Fruit fly (Drosophila melanogaster) whole organism, adult: Measurements from ENCODE around the gene Appl.
A peak's percentile ranks its signal among the peaks of the same experiment; 100 is the strongest.

Experiments
- CG11617 ChIP-seq: fragments of 200-800 bp; sonication (Bioruptor generic); optimal IDR thresholded peaks from 2 replicates; lab custom pipeline; 2017; ENCODE audit warnings: mild to moderate bottlenecking, missing biosample characterization, missing genetic modification reagents, missing genetic modification characterization
- CG12768 ChIP-seq: fragments of 200-800 bp; sonication (Bioruptor generic); optimal IDR thresholded peaks from 2 replicates; lab custom pipeline; 2017; ENCODE audit warnings: missing biosample characterization, missing genetic modification characterization, mild to moderate bottlenecking, moderate library complexity, missing genetic modification reagents
- CG14711 ChIP-seq: fragments of 200-800 bp; sonication (Bioruptor generic); optimal IDR thresholded peaks from 2 replicates; lab custom pipeline; 2018; ENCODE audit warnings: missing biosample characterization, mild to moderate bottlenecking, missing genetic modification characterization, moderate library complexity
- CG1620 ChIP-seq: fragments of 200-800 bp; sonication (Bioruptor generic); optimal IDR thresholded peaks from 2 replicates; lab custom pipeline; 2016; ENCODE audit warnings: missing biosample characterization, missing genetic modification characterization
- CG33017 ChIP-seq: fragments of 200-800 bp; sonication (Bioruptor generic); optimal IDR thresholded peaks from 2 replicates; lab custom pipeline; 2018; ENCODE audit warnings: missing biosample characterization, mild to moderate bottlenecking, missing genetic modification characterization, moderate library complexity
- CG5204 ChIP-seq: fragments of 200-800 bp; sonication (Bioruptor generic); optimal IDR thresholded peaks from 2 replicates; lab custom pipeline; 2016; ENCODE audit warnings: missing biosample characterization, missing genetic modification characterization
- CG7045 ChIP-seq: fragments of 200-800 bp; sonication (Bioruptor generic); optimal IDR thresholded peaks from 2 replicates; lab custom pipeline; 2017; ENCODE audit warnings: missing biosample characterization, mild to moderate bottlenecking, missing genetic modification characterization
- CG7101 ChIP-seq: fragments of 200-800 bp; sonication (Bioruptor generic); optimal IDR thresholded peaks from 2 replicates; lab custom pipeline; 2018; ENCODE audit warnings: missing biosample characterization, mild to moderate bottlenecking, missing genetic modification characterization, moderate library complexity
- Clk ChIP-seq: fragments of 200-800 bp; sonication (Bioruptor generic); optimal IDR thresholded peaks from 2 replicates; lab custom pipeline; 2017; ENCODE audit warnings: missing biosample characterization, missing genetic modification characterization
- Crg-1 ChIP-seq: fragments of 200-800 bp; sonication (Bioruptor generic); optimal IDR thresholded peaks from 2 replicates; lab custom pipeline; 2016; ENCODE audit warnings: missing biosample characterization, missing genetic modification characterization
- Hr96 ChIP-seq: fragments of 200-800 bp; sonication (Bioruptor generic); optimal IDR thresholded peaks from 2 replicates; lab custom pipeline; 2016; ENCODE audit warnings: missing biosample characterization, missing genetic modification characterization
- Mnt ChIP-seq: fragments of 200-800 bp; sonication (Bioruptor generic); optimal IDR thresholded peaks from 2 replicates; lab custom pipeline; 2016; ENCODE audit warnings: missing biosample characterization, mild to moderate bottlenecking, missing genetic modification characterization
- bab1 ChIP-seq: fragments of 200-800 bp; sonication (Bioruptor generic); optimal IDR thresholded peaks from 3 replicates; lab custom pipeline; 2019; ENCODE audit warnings: missing biosample characterization, mild to moderate bottlenecking, missing genetic modification characterization, moderate library complexity
- cic ChIP-seq: fragments of 200-800 bp; sonication (Bioruptor generic); optimal IDR thresholded peaks from 2 replicates; lab custom pipeline; 2017; ENCODE audit warnings: missing biosample characterization, mild to moderate bottlenecking, missing genetic modification characterization, moderate library complexity
- cnc ChIP-seq, 2 experiments: fragments of >200 bp; optimal IDR thresholded peaks; 2 replicates each; lab custom pipeline; 2017
- kay ChIP-seq: fragments of 200-800 bp; sonication (Bioruptor generic); peaks from one replicate; lab custom pipeline; 2016; ENCODE audit warnings: missing biosample characterization, missing genetic modification characterization, borderline replicate concordance
- ovo ChIP-seq: fragments of 200-800 bp; sonication (Bioruptor generic); optimal IDR thresholded peaks from 2 replicates; lab custom pipeline; 2016; ENCODE audit warnings: missing biosample characterization, missing genetic modification characterization
- pad ChIP-seq: fragments of 200-800 bp; sonication (Bioruptor generic); optimal IDR thresholded peaks from 3 replicates; lab custom pipeline; 2017; ENCODE audit warnings: missing biosample characterization, missing genetic modification characterization, mild to moderate bottlenecking, moderate library complexity, missing genetic modification reagents
- tj ChIP-seq: fragments of 200-800 bp; sonication (Bioruptor generic); optimal IDR thresholded peaks from 3 replicates; lab custom pipeline; 2017; ENCODE audit warnings: missing biosample characterization, mild to moderate bottlenecking, missing genetic modification characterization, moderate library complexity
- toe ChIP-seq: fragments of 200-800 bp; sonication (Bioruptor generic); optimal IDR thresholded peaks from 2 replicates; lab custom pipeline; 2016; ENCODE audit warnings: missing biosample characterization, missing genetic modification characterization

The Appl gene

dm6 chrX:601984-602383 lies 71.7 kb downstream of the Appl start:
- TF ChIP-seq CG14711 (tag; lab: Kevin White, UChicago) (no peak), cic (GFP tag; lab: Kevin White, UChicago) (no peak), Mnt (no peak), Clk (GFP tag; lab: Kevin White, UChicago) (no peak), tj (no peak), bab1 (GFP tag; lab: Kevin White, UChicago) (no peak), CG7045 (GFP tag; lab: Kevin White, UChicago) (no peak), CG33017 (no peak), CG7101 (tag; lab: Kevin White, UChicago) (no peak), toe (GFP tag; lab: Kevin White, UChicago) (no peak), cnc (optimal IDR thresholded peaks at IDR 0.05; lab: Kevin White, UChicago) (no peak), CG1620 (no peak), CG5204 (GFP tag; lab: Kevin White, UChicago) (no peak), pad (GFP tag; lab: Kevin White, UChicago) (no peak), kay (GFP tag; lab: Kevin White, UChicago) (no peak), Hr96 (GFP tag; lab: Kevin White, UChicago) (no peak), CG12768 (GFP tag; lab: Kevin White, UChicago) (no peak)

DNA sequence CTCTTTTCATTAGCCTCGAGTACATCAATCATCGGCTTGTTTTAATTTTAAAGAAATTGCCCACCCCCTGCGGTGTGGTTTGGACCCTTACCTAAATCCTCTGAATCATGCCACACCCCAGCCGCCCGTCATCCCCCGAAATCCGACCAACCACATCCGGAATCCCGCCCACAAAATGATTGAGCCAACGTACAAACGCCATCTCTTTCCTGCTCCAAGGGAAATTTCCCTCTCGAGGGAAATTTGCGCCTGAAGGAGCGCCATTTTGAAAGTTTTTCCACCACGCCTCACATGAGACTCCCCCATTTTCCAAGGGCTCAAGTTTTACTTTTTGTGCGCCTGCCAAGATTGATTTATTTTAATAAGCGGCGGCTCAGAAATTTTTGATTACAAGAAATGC lies 79.7 kb downstream of the Appl start:
- TF ChIP-seq CG5204 (GFP tag; lab: Kevin White, UChicago) (no peak), CG7101 (tag; lab: Kevin White, UChicago) (no peak), cic (GFP tag; lab: Kevin White, UChicago) (no peak), CG11617 (GFP tag; lab: Kevin White, UChicago) (no peak), bab1 (GFP tag; lab: Kevin White, UChicago) (no peak), Crg-1 (GFP tag; lab: Kevin White, UChicago) (no peak), Mnt (no peak), CG33017 (no peak), kay (GFP tag; lab: Kevin White, UChicago) (no peak), CG1620 (no peak), ovo (GFP tag; lab: Kevin White, UChicago) (no peak), tj (no peak), Hr96 (GFP tag; lab: Kevin White, UChicago) (no peak), CG7045 (GFP tag; lab: Kevin White, UChicago) (no peak), cnc (optimal IDR thresholded peaks at IDR 0.05; lab: Kevin White, UChicago) (no peak)

dm6 chrX:616761-617476 lies 86.6 kb downstream of the Appl start:
- no peak for TF ChIP-seq CG12768 (GFP tag; lab: Kevin White, UChicago)
- no peak for TF ChIP-seq pad (GFP tag; lab: Kevin White, UChicago)
- peak; percentile 34 for TF ChIP-seq bab1 (GFP tag; lab: Kevin White, UChicago)
- TF ChIP-seq CG33017 = no peak
- no peak for TF ChIP-seq CG11617 (GFP tag; lab: Kevin White, UChicago)
- TF ChIP-seq CG7101 (tag; lab: Kevin White, UChicago) = peak; percentile 22

DNA sequence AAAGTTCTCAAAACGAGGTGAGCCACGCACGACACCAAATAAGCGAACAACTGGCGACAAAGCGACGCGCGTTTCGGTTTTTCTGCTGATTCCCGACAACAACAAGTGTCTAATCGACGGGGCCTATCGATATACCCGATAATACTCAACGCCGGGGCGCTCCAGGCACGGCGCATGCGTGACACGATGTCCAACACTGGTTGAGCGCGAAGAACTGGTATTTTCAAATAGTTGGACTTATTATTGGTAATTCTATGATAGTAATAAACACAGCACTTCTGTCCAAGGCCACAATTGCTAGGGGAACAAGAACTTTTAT lies 87.1 kb downstream of the Appl start:
- no peak for TF ChIP-seq CG7045 (GFP tag; lab: Kevin White, UChicago)
- TF ChIP-seq CG11617 (GFP tag; lab: Kevin White, UChicago) = no peak
- TF ChIP-seq Crg-1 (GFP tag; lab: Kevin White, UChicago) = peak; percentile 47
- peak; percentile 2 for TF ChIP-seq Mnt
- TF ChIP-seq tj = peak; percentile 19
- TF ChIP-seq ovo (GFP tag; lab: Kevin White, UChicago) = no peak
- TF ChIP-seq CG33017 = no peak
- TF ChIP-seq kay (GFP tag; lab: Kevin White, UChicago) = no peak
- no peak for TF ChIP-seq pad (GFP tag; lab: Kevin White, UChicago)
- TF ChIP-seq CG7101 (tag; lab: Kevin White, UChicago) = no peak
- no peak for TF ChIP-seq Hr96 (GFP tag; lab: Kevin White, UChicago)
- no peak for TF ChIP-seq cic (GFP tag; lab: Kevin White, UChicago)
- peak; percentile 24 for TF ChIP-seq CG1620
- TF ChIP-seq bab1 (GFP tag; lab: Kevin White, UChicago) = peak; percentile 28
- no peak for TF ChIP-seq cnc (optimal IDR thresholded peaks at IDR 0.05; lab: Kevin White, UChicago)
- no peak for TF ChIP-seq Clk (GFP tag; lab: Kevin White, UChicago)
- no peak for TF ChIP-seq CG5204 (GFP tag; lab: Kevin White, UChicago)
- no peak for TF ChIP-seq toe (GFP tag; lab: Kevin White, UChicago)
- no peak for TF ChIP-seq CG12768 (GFP tag; lab: Kevin White, UChicago)
- TF ChIP-seq CG14711 (tag; lab: Kevin White, UChicago) = no peak

dm6 chrX:618583-618982 lies 88.3 kb downstream of the Appl start:
- peak; percentile 66 for TF ChIP-seq ovo (GFP tag; lab: Kevin White, UChicago)
- no peak for TF ChIP-seq toe (GFP tag; lab: Kevin White, UChicago)
- TF ChIP-seq CG5204 (GFP tag; lab: Kevin White, UChicago) = no peak
- TF ChIP-seq tj = no peak
- peak; percentile 27 for TF ChIP-seq bab1 (GFP tag; lab: Kevin White, UChicago)
- no peak for TF ChIP-seq kay (GFP tag; lab: Kevin White, UChicago)
